Fruit fly (Drosophila melanogaster) whole organism, embryonic: Measurements from ENCODE around the gene CG14245.

Experiments
- CG10267 ChIP-seq: fragments of 200-800 bp; sonication (Bioruptor generic); optimal IDR thresholded peaks from 2 replicates; lab custom pipeline; 2018; ENCODE audit warnings: missing biosample characterization, mild to moderate bottlenecking, missing genetic modification characterization, moderate library complexity
- CG12659 ChIP-seq: fragments of 200-800 bp; sonication (Bioruptor generic); optimal IDR thresholded peaks from 3 replicates; lab custom pipeline; 2017; ENCODE audit warnings: mild to moderate bottlenecking, missing biosample characterization, missing genetic modification reagents, missing genetic modification characterization
- CG13775 ChIP-seq: fragments of 200-800 bp; sonication (Bioruptor generic); optimal IDR thresholded peaks from 3 replicates; lab custom pipeline; 2017; ENCODE audit warnings: missing biosample characterization, mild to moderate bottlenecking, missing genetic modification characterization
- CG14860 ChIP-seq: fragments of 200-800 bp; sonication (Bioruptor generic); IDR thresholded peaks from 3 replicates; pipeline ENCODE4 v1.3.6; 2022; ENCODE audit warnings: missing biosample characterization, missing genetic modification characterization; ENCODE audit not compliant: partially characterized antibody
- CG1529 ChIP-seq: fragments of 200-800 bp; sonication (Bioruptor generic); optimal IDR thresholded peaks from 3 replicates; lab custom pipeline; 2018; ENCODE audit warnings: missing biosample characterization, missing genetic modification characterization
- CG1603 ChIP-seq: fragments of 200-800 bp; sonication (Bioruptor generic); optimal IDR thresholded peaks from 2 replicates; lab custom pipeline; 2019; ENCODE audit warnings: missing biosample characterization, mild to moderate bottlenecking, missing genetic modification characterization, moderate library complexity
- CG16815 ChIP-seq: fragments of 200-800 bp; sonication (Bioruptor generic); optimal IDR thresholded peaks from 3 replicates; lab custom pipeline; 2017; ENCODE audit warnings: missing biosample characterization, mild to moderate bottlenecking, missing genetic modification characterization
- CG17829 ChIP-seq: fragments of 200-800 bp; optimal IDR thresholded peaks from 2 replicates; lab custom pipeline; 2019; ENCODE audit warnings: missing biosample characterization, mild to moderate bottlenecking, missing genetic modification characterization, moderate library complexity
- CG18262 ChIP-seq: fragments of 200-800 bp; optimal IDR thresholded peaks from 3 replicates; lab custom pipeline; 2019; ENCODE audit warnings: missing biosample characterization, mild to moderate bottlenecking, missing genetic modification characterization, moderate library complexity
- CG2129 ChIP-seq: fragments of 200-800 bp; sonication (Bioruptor generic); IDR thresholded peaks from 2 replicates; pipeline ENCODE4 v1.3.6; 2022; ENCODE audit warnings: missing biosample characterization, missing genetic modification characterization; ENCODE audit not compliant: partially characterized antibody
- CG31441 ChIP-seq: fragments of 200-800 bp; sonication (Bioruptor generic); IDR thresholded peaks from 2 replicates; pipeline ENCODE4 v1.3.6; 2022; ENCODE audit warnings: missing biosample characterization, missing genetic modification characterization
- CG42726 ChIP-seq: fragments of 200-800 bp; sonication (Bioruptor generic); IDR thresholded peaks from 2 replicates; pipeline ENCODE4 v1.3.6; 2022; ENCODE audit warnings: missing biosample characterization, missing genetic modification characterization; ENCODE audit not compliant: partially characterized antibody
- CG6175 ChIP-seq: fragments of 200-800 bp; sonication (Bioruptor generic); IDR thresholded peaks from 3 replicates; pipeline ENCODE4 v1.3.6; 2022; ENCODE audit warnings: missing biosample characterization, missing genetic modification characterization
- CG6791 ChIP-seq: fragments of 200-800 bp; sonication (Bioruptor generic); IDR thresholded peaks from 3 replicates; pipeline ENCODE4 v1.3.6; 2022; ENCODE audit warnings: missing biosample characterization, missing genetic modification characterization; ENCODE audit not compliant: partially characterized antibody
- CG6854 ChIP-seq: fragments of 200-800 bp; sonication (Bioruptor generic); optimal IDR thresholded peaks from 3 replicates; lab custom pipeline; 2017; ENCODE audit warnings: missing biosample characterization, mild to moderate bottlenecking, missing genetic modification characterization
- CG7963 ChIP-seq: fragments of 200-800 bp; sonication (Bioruptor generic); IDR thresholded peaks from 3 replicates; pipeline ENCODE4 v1.3.6; 2022; ENCODE audit warnings: missing biosample characterization, missing genetic modification characterization; ENCODE audit not compliant: partially characterized antibody
- CG8478 ChIP-seq: fragments of >200 bp; optimal IDR thresholded peaks from 2 replicates; lab custom pipeline; 2018
- Dad ChIP-seq: fragments of 200-800 bp; sonication (Bioruptor generic); optimal IDR thresholded peaks from 3 replicates; lab custom pipeline; 2016; ENCODE audit warnings: missing biosample characterization, missing genetic modification characterization
- Dip3 ChIP-seq: fragments of 200-800 bp; sonication (Bioruptor generic); optimal IDR thresholded peaks from 3 replicates; lab custom pipeline; 2016; ENCODE audit warnings: missing biosample characterization, missing genetic modification characterization
- Dll ChIP-seq: fragments of 200-800 bp; sonication (Bioruptor generic); IDR thresholded peaks from 4 replicates; pipeline ENCODE4 v1.3.6; 2022; ENCODE audit warnings: missing biosample characterization, missing genetic modification characterization; ENCODE audit not compliant: partially characterized antibody
- Dp ChIP-seq: fragments of 200-800 bp; sonication (Bioruptor generic); optimal IDR thresholded peaks from 2 replicates; lab custom pipeline; 2018; ENCODE audit warnings: missing biosample characterization, mild to moderate bottlenecking, missing genetic modification characterization, moderate library complexity
- Elba2 ChIP-seq: fragments of 200-800 bp; sonication (Bioruptor generic); optimal IDR thresholded peaks from 3 replicates; lab custom pipeline; 2016; ENCODE audit warnings: missing biosample characterization, missing genetic modification characterization
- Ets97D ChIP-seq: fragments of 200-800 bp; sonication (Bioruptor generic); optimal IDR thresholded peaks from 3 replicates; lab custom pipeline; 2016; ENCODE audit warnings: missing biosample characterization, missing genetic modification characterization
- Hr39 ChIP-seq: fragments of >200 bp; optimal IDR thresholded peaks from 2 replicates; lab custom pipeline; 2017
- MBD-R2 ChIP-seq: fragments of 200-800 bp; sonication (Bioruptor generic); IDR thresholded peaks from 2 replicates; pipeline ENCODE4 v1.3.6; 2022; ENCODE audit warnings: missing biosample characterization, missing genetic modification characterization
- Opbp ChIP-seq: fragments of 200-800 bp; sonication (Bioruptor generic); IDR thresholded peaks from 3 replicates; pipeline ENCODE4 v1.3.6; 2022; ENCODE audit warnings: missing biosample characterization, missing genetic modification characterization; ENCODE audit not compliant: partially characterized antibody
- Poxn ChIP-seq: fragments of 200-800 bp; sonication (Bioruptor generic); IDR thresholded peaks from 2 replicates; pipeline ENCODE4 v1.3.6; 2022; ENCODE audit warnings: missing biosample characterization, missing genetic modification characterization
- Scr ChIP-seq: fragments of 200-800 bp; sonication (Bioruptor generic); IDR thresholded peaks from 2 replicates; pipeline ENCODE4 v1.3.6; 2022; ENCODE audit warnings: missing biosample characterization, missing genetic modification characterization; ENCODE audit not compliant: partially characterized antibody
- Sin3A ChIP-seq: fragments of >200 bp; optimal IDR thresholded peaks from 2 replicates; lab custom pipeline; 2018
- Stat92E ChIP-seq, 3 experiments: fragments of >200 bp in 2 of 3; fragments of 200-800 bp in 1 of 3; sonication (Bioruptor generic) in 1 of 3; optimal IDR thresholded peaks; 2 replicates each; lab custom pipeline; 2017 to 2019; ENCODE audit warnings: missing biosample characterization in 3 of 3, missing genetic modification characterization in 3 of 3, mild to moderate bottlenecking in 1 of 3, moderate library complexity in 1 of 3
- amos ChIP-seq: fragments of 200-800 bp; sonication (Bioruptor generic); IDR thresholded peaks from 2 replicates; pipeline ENCODE4 v1.3.6; 2022; ENCODE audit warnings: missing biosample characterization, missing genetic modification characterization; ENCODE audit not compliant: partially characterized antibody
- ap ChIP-seq: fragments of 200-800 bp; sonication (Bioruptor generic); IDR thresholded peaks from 2 replicates; pipeline ENCODE4 v1.3.6; 2022; ENCODE audit warnings: missing biosample characterization, missing genetic modification characterization
- ato ChIP-seq: fragments of 200-800 bp; sonication (Bioruptor generic); IDR thresholded peaks from 2 replicates; pipeline ENCODE4 v1.3.6; 2022; ENCODE audit warnings: missing biosample characterization, missing genetic modification characterization; ENCODE audit not compliant: partially characterized antibody
- chinmo ChIP-seq: fragments of 200-800 bp; sonication (Bioruptor generic); IDR thresholded peaks from 4 replicates; pipeline ENCODE4 v1.3.6; 2022; ENCODE audit warnings: missing biosample characterization, missing genetic modification characterization; ENCODE audit not compliant: partially characterized antibody
- crp ChIP-seq, 2 experiments: fragments of 200-800 bp; sonication (Bioruptor generic); optimal IDR thresholded peaks; 2 replicates in 1 of 2; 3 replicates in 1 of 2; lab custom pipeline; 2017; ENCODE audit warnings: missing biosample characterization in 2 of 2, missing genetic modification characterization in 2 of 2, mild to moderate bottlenecking in 1 of 2, moderate library complexity in 1 of 2
- cwo ChIP-seq: fragments of 200-800 bp; sonication (Bioruptor generic); optimal IDR thresholded peaks from 3 replicates; lab custom pipeline; 2017; ENCODE audit warnings: missing biosample characterization, missing genetic modification characterization, mild to moderate bottlenecking, moderate library complexity, missing genetic modification reagents
- dmrt99B ChIP-seq: fragments of 200-800 bp; sonication (Bioruptor generic); optimal IDR thresholded peaks from 2 replicates; lab custom pipeline; 2018; ENCODE audit warnings: missing biosample characterization, mild to moderate bottlenecking, missing genetic modification characterization, moderate library complexity
- fd102C ChIP-seq: fragments of 200-800 bp; sonication (Bioruptor generic); optimal IDR thresholded peaks from 2 replicates; lab custom pipeline; 2018; ENCODE audit warnings: missing biosample characterization, mild to moderate bottlenecking, missing genetic modification characterization, moderate library complexity
- her ChIP-seq: fragments of 200-800 bp; sonication (Bioruptor generic); optimal IDR thresholded peaks from 2 replicates; lab custom pipeline; 2016; ENCODE audit warnings: missing biosample characterization, missing genetic modification characterization
- inv ChIP-seq: fragments of 200-800 bp; sonication (Bioruptor generic); IDR thresholded peaks from 2 replicates; pipeline ENCODE4 v1.3.6; 2022; ENCODE audit warnings: missing biosample characterization, missing genetic modification characterization; ENCODE audit not compliant: partially characterized antibody
- knrl ChIP-seq: fragments of 200-800 bp; sonication (Bioruptor generic); IDR thresholded peaks from 3 replicates; pipeline ENCODE4 v1.3.6; 2022; ENCODE audit warnings: missing biosample characterization, missing genetic modification characterization; ENCODE audit not compliant: partially characterized antibody
- mld ChIP-seq: fragments of 200-800 bp; sonication (Bioruptor generic); IDR thresholded peaks from 3 replicates; pipeline ENCODE4 v1.3.6; 2022; ENCODE audit warnings: missing biosample characterization, missing genetic modification characterization; ENCODE audit not compliant: partially characterized antibody
- pzg ChIP-seq: fragments of 200-800 bp; sonication (Bioruptor generic); optimal IDR thresholded peaks from 3 replicates; lab custom pipeline; 2018; ENCODE audit warnings: missing biosample characterization, mild to moderate bottlenecking, missing genetic modification characterization, moderate library complexity
- ro ChIP-seq: fragments of 200-800 bp; sonication (Bioruptor generic); IDR thresholded peaks from 2 replicates; pipeline ENCODE4 v1.3.6; 2022; ENCODE audit warnings: missing biosample characterization, missing genetic modification characterization
- sd ChIP-seq: fragments of 200-800 bp; sonication (Bioruptor generic); optimal IDR thresholded peaks from 3 replicates; lab custom pipeline; 2018; ENCODE audit warnings: missing biosample characterization, mild to moderate bottlenecking, missing genetic modification characterization, moderate library complexity
- sima ChIP-seq: fragments of 200-800 bp; sonication (Bioruptor generic); optimal IDR thresholded peaks from 2 replicates; lab custom pipeline; 2016; ENCODE audit warnings: missing biosample characterization, missing genetic modification characterization
- stwl ChIP-seq: fragments of 200-800 bp; sonication (Bioruptor generic); optimal IDR thresholded peaks from 3 replicates; lab custom pipeline; 2018; ENCODE audit warnings: missing biosample characterization, mild to moderate bottlenecking, missing genetic modification characterization, moderate library complexity
- twi ChIP-seq: fragments of 200-800 bp; optimal IDR thresholded peaks from 2 replicates; lab custom pipeline; 2019; ENCODE audit warnings: missing biosample characterization, mild to moderate bottlenecking, missing genetic modification characterization, moderate library complexity

Gene CG14245

DNA sequence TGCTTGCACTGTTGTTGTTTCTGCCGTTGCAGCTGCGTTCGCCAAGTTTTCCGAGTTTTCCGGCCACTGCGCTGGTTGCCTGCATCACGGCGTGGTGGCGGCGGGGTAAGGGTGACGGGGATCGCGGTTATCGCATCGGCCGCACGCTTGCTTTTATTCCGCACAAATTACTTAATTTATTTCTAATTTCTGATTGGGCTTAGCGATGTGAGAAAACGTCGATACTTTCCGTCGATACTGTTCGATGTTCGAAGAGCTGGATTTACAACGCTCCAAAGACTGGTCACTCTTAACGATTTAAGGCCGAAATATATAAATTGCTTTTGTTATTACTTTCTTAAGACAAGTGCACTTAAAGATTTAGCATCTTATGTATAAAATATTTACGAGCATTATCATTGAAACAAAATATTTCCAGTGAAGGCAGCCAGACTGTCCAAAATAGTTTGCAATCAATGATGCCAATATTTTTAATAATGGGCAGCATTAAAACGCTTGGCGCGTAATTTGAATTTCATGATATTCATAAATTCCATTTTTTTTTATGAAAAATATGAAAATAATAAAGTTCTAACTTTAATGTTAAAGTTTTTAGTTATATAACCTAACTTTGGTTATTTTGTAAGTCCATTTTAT, 3.4 kb upstream of the CG14245 start, which contains the start of gene CG6420 (continued):
- TF ChIP-seq inv (GFP tag; lab: Robert Waterston, UW) (peak; percentile 86), Dip3 (no peak), Ets97D (peak; percentile 69), CG14860 (peak; percentile 62), CG6854 (GFP tag; lab: Kevin White, UChicago) (no peak), pzg (GFP tag; lab: Kevin White, UChicago) (peak; percentile 68), MBD-R2 (peak; percentile 75), Hr39 (no peak), Scr (GFP tag; lab: Robert Waterston, UW) (peak; percentile 89), CG17829 (tag; lab: Kevin White, UChicago) (peak; percentile 48), Elba2 (GFP tag; lab: Kevin White, UChicago) (peak; percentile 84), CG1603 (tag; lab: Kevin White, UChicago) (no peak), Dad (GFP tag; lab: Kevin White, UChicago) (peak; percentile 16), CG16815 (GFP tag; lab: Kevin White, UChicago) (no peak), sima (GFP tag; lab: Kevin White, UChicago) (no peak), sd (tag; lab: Kevin White, UChicago) (no peak), her (GFP tag; lab: Kevin White, UChicago) (no peak), ro (GFP tag; lab: Robert Waterston, UW) (no peak), CG8478 (no peak), amos (GFP tag; lab: Robert Waterston, UW) (peak; percentile 93), CG6175 (no peak), CG12659 (GFP tag; lab: Kevin White, UChicago) (peak; percentile 60), chinmo (GFP tag; lab: Robert Waterston, UW) (peak; percentile 74; the same call in 3 of the 4 replicates), twi (tag; lab: Kevin White, UChicago) (no peak), CG13775 (GFP tag; lab: Kevin White, UChicago) (no peak), dmrt99B (tag; lab: Kevin White, UChicago) (no peak), Dp (GFP tag; lab: Kevin White, UChicago) (peak; percentile 87), CG7963 (GFP tag; lab: Robert Waterston, UW) (peak; percentile 66; the same call in 2 of the 3 replicates), CG42726 (GFP tag; lab: Robert Waterston, UW) (peak; percentile 90), ap (GFP tag; lab: Robert Waterston, UW) (no peak), CG2129 (GFP tag; lab: Robert Waterston, UW) (peak; percentile 57; the same call in 1 of the 2 replicates), CG10267 (tag; lab: Kevin White, UChicago) (no peak), CG31441 (GFP tag; lab: Robert Waterston, UW) (0 out of 2 replicates have a peak, but pooled peaks have one; percentile 16), Opbp (GFP tag; lab: Robert Waterston, UW) (peak; percentile 87), stwl (tag; lab: Kevin White, UChicago) (peak; percentile 46), Poxn (GFP tag; lab: Robert Waterston, UW) (no peak), CG6791 (peak; percentile 91), crp (GFP tag; optimal IDR thresholded peaks at IDR 0.05; lab: Kevin White, UChicago) (no peak), Dll (peak; percentile 90), fd102C (GFP tag; lab: Kevin White, UChicago) (no peak), mld (GFP tag; lab: Robert Waterston, UW) (0 out of 3 replicates have a peak, but pooled peaks have one; percentile 16), cwo (GFP tag; lab: Kevin White, UChicago) (no peak), CG1529 (GFP tag; lab: Kevin White, UChicago) (no peak), Sin3A (lab: Kevin White, UChicago) (peak; percentile 58), knrl (GFP tag; lab: Robert Waterston, UW) (peak; percentile 88), Stat92E (GFP tag; optimal IDR thresholded peaks at IDR 0.05; lab: Kevin White, UChicago) (peak in 1 of 3 experiments; percentile 32), ato (GFP tag; lab: Robert Waterston, UW) (peak; percentile 73), CG18262 (tag; lab: Kevin White, UChicago) (no peak)
